Fruit fly (Drosophila melanogaster) whole organism, embryonic: ENCODE measurements around the gene Tengl1.

Source experiments
- Aef1 ChIP-seq: fragments of 200-800 bp; sonication (Bioruptor generic); IDR thresholded peaks from 3 replicates; pipeline ENCODE4 v1.3.6; 2022; ENCODE audit warnings: missing biosample characterization, missing genetic modification characterization
- Atf6 ChIP-seq: fragments of 200-800 bp; sonication (Bioruptor generic); IDR thresholded peaks from 2 replicates; pipeline ENCODE4 v1.3.6; 2022; ENCODE audit warnings: missing biosample characterization, missing genetic modification characterization
- CG10462 ChIP-seq: fragments of 200-800 bp; sonication (Bioruptor generic); optimal IDR thresholded peaks from 2 replicates; lab custom pipeline; 2016; ENCODE audit warnings: missing biosample characterization, missing genetic modification characterization
- CG12155 ChIP-seq: fragments of 200-800 bp; sonication (Bioruptor generic); optimal IDR thresholded peaks from 3 replicates; lab custom pipeline; 2016; ENCODE audit warnings: missing biosample characterization, missing genetic modification characterization
- CG13296 ChIP-seq: fragments of 200-800 bp; sonication (Bioruptor generic); optimal IDR thresholded peaks from 3 replicates; lab custom pipeline; 2018; ENCODE audit warnings: missing biosample characterization, mild to moderate bottlenecking, missing genetic modification characterization
- CG16779 ChIP-seq: fragments of 200-800 bp; sonication (Bioruptor generic); IDR thresholded peaks from 2 replicates; pipeline ENCODE4 v1.3.6; 2022; ENCODE audit warnings: missing biosample characterization, missing genetic modification characterization
- CG17802 ChIP-seq: fragments of 200-800 bp; sonication (Bioruptor generic); optimal IDR thresholded peaks from 2 replicates; lab custom pipeline; 2018; ENCODE audit warnings: missing biosample characterization, mild to moderate bottlenecking, missing genetic modification characterization, moderate library complexity
- CG1792 ChIP-seq: fragments of 200-800 bp; sonication (Bioruptor generic); optimal IDR thresholded peaks from 2 replicates; lab custom pipeline; 2016; ENCODE audit warnings: missing biosample characterization, missing genetic modification characterization
- CG2120 ChIP-seq: fragments of 200-800 bp; sonication (Bioruptor generic); optimal IDR thresholded peaks from 3 replicates; lab custom pipeline; 2016; ENCODE audit warnings: missing biosample characterization, missing genetic modification characterization
- CG2712 ChIP-seq: fragments of 200-800 bp; optimal IDR thresholded peaks from 3 replicates; lab custom pipeline; 2019; ENCODE audit warnings: missing biosample characterization, mild to moderate bottlenecking, missing genetic modification characterization, moderate library complexity
- CG31224 ChIP-seq: fragments of 200-800 bp; sonication (Bioruptor generic); IDR thresholded peaks from 2 replicates; pipeline ENCODE4 v1.3.6; 2022; ENCODE audit warnings: missing biosample characterization, missing genetic modification characterization
- CG3281 ChIP-seq: fragments of 200-800 bp; sonication (Bioruptor generic); optimal IDR thresholded peaks from 3 replicates; lab custom pipeline; 2017; ENCODE audit warnings: missing biosample characterization, mild to moderate bottlenecking, missing genetic modification characterization
- CG33213 ChIP-seq: fragments of 200-800 bp; sonication (Bioruptor generic); optimal IDR thresholded peaks from 3 replicates; lab custom pipeline; 2016; ENCODE audit warnings: missing biosample characterization, missing genetic modification characterization
- CG4820 ChIP-seq: fragments of 200-800 bp; sonication (Bioruptor generic); optimal IDR thresholded peaks from 3 replicates; lab custom pipeline; 2016; ENCODE audit warnings: missing biosample characterization, missing genetic modification characterization
- CG5245 ChIP-seq: fragments of 200-800 bp; sonication (Bioruptor generic); optimal IDR thresholded peaks from 3 replicates; lab custom pipeline; 2016; ENCODE audit warnings: missing biosample characterization, missing genetic modification characterization
- CG6683 ChIP-seq: fragments of 200-800 bp; sonication (Bioruptor generic); optimal IDR thresholded peaks from 2 replicates; lab custom pipeline; 2017; ENCODE audit warnings: missing biosample characterization, mild to moderate bottlenecking, missing genetic modification characterization, missing genetic modification reagents
- CG8359 ChIP-seq: fragments of 200-800 bp; sonication (Bioruptor generic); optimal IDR thresholded peaks from 2 replicates; lab custom pipeline; 2017; ENCODE audit warnings: missing biosample characterization, mild to moderate bottlenecking, missing genetic modification characterization, borderline replicate concordance
- CG8924 ChIP-seq: fragments of 200-800 bp; optimal IDR thresholded peaks from 3 replicates; lab custom pipeline; 2019; ENCODE audit warnings: missing biosample characterization, mild to moderate bottlenecking, missing genetic modification characterization, moderate library complexity
- CG9215 ChIP-seq: fragments of 200-800 bp; sonication (Bioruptor generic); IDR thresholded peaks from 2 replicates; pipeline ENCODE4 v1.3.6; 2022; ENCODE audit warnings: missing biosample characterization, missing genetic modification characterization
- Camta ChIP-seq: fragments of 200-800 bp; sonication (Bioruptor generic); optimal IDR thresholded peaks from 2 replicates; lab custom pipeline; 2016; ENCODE audit warnings: missing biosample characterization, missing genetic modification characterization
- Dip3 ChIP-seq: fragments of 200-800 bp; sonication (Bioruptor generic); optimal IDR thresholded peaks from 3 replicates; lab custom pipeline; 2016; ENCODE audit warnings: missing biosample characterization, missing genetic modification characterization
- Elba2 ChIP-seq: fragments of 200-800 bp; sonication (Bioruptor generic); optimal IDR thresholded peaks from 3 replicates; lab custom pipeline; 2016; ENCODE audit warnings: missing biosample characterization, missing genetic modification characterization
- Hr78 ChIP-seq, 2 experiments: fragments of 200-800 bp in 1 of 2; fragments of >200 bp in 1 of 2; sonication (Bioruptor generic) in 1 of 2; optimal IDR thresholded peaks; 2 replicates each; lab custom pipeline; 2017 to 2019; ENCODE audit warnings: missing biosample characterization in 2 of 2, missing genetic modification characterization in 2 of 2, mild to moderate bottlenecking in 1 of 2, moderate library complexity in 1 of 2
- Kr ChIP-seq: fragments of 200-800 bp; sonication (Bioruptor generic); optimal IDR thresholded peaks from 2 replicates; lab custom pipeline; 2017; ENCODE audit warnings: missing biosample characterization, mild to moderate bottlenecking, missing genetic modification characterization
- Lhr ChIP-seq: fragments of 200-800 bp; sonication (Bioruptor generic); optimal IDR thresholded peaks from 3 replicates; lab custom pipeline; 2017; ENCODE audit warnings: mild to moderate bottlenecking, missing biosample characterization, missing genetic modification reagents, missing genetic modification characterization
- NFAT ChIP-seq: fragments of 200-800 bp; sonication (Bioruptor generic); IDR thresholded peaks from 2 replicates; pipeline ENCODE4 v1.3.6; 2022; ENCODE audit warnings: missing biosample characterization, missing genetic modification characterization
- NK7.1 ChIP-seq: fragments of 200-800 bp; sonication (Bioruptor generic); optimal IDR thresholded peaks from 3 replicates; lab custom pipeline; 2016; ENCODE audit warnings: missing biosample characterization, missing genetic modification characterization
- Oli ChIP-seq: fragments of 200-800 bp; sonication (Bioruptor generic); optimal IDR thresholded peaks from 2 replicates; lab custom pipeline; 2018; ENCODE audit warnings: missing biosample characterization, mild to moderate bottlenecking, missing genetic modification characterization, moderate library complexity
- Opbp ChIP-seq: fragments of 200-800 bp; sonication (Bioruptor generic); IDR thresholded peaks from 3 replicates; pipeline ENCODE4 v1.3.6; 2022; ENCODE audit warnings: missing biosample characterization, missing genetic modification characterization; ENCODE audit not compliant: partially characterized antibody
- Ravus ChIP-seq: fragments of 200-800 bp; sonication (Bioruptor generic); IDR thresholded peaks from 2 replicates; pipeline ENCODE4 v1.3.6; 2022; ENCODE audit warnings: missing biosample characterization, missing genetic modification characterization
- Sin3A ChIP-seq: fragments of >200 bp; optimal IDR thresholded peaks from 2 replicates; lab custom pipeline; 2018
- Stat92E ChIP-seq, 3 experiments: fragments of >200 bp in 2 of 3; fragments of 200-800 bp in 1 of 3; sonication (Bioruptor generic) in 1 of 3; optimal IDR thresholded peaks; 2 replicates each; lab custom pipeline; 2017 to 2019; ENCODE audit warnings: missing biosample characterization in 3 of 3, missing genetic modification characterization in 3 of 3, mild to moderate bottlenecking in 1 of 3, moderate library complexity in 1 of 3
- ap ChIP-seq: fragments of 200-800 bp; sonication (Bioruptor generic); IDR thresholded peaks from 2 replicates; pipeline ENCODE4 v1.3.6; 2022; ENCODE audit warnings: missing biosample characterization, missing genetic modification characterization
- ara ChIP-seq: fragments of 200-800 bp; sonication (Bioruptor generic); IDR thresholded peaks from 2 replicates; pipeline ENCODE4 v1.3.6; 2022; ENCODE audit warnings: missing biosample characterization, missing genetic modification characterization
- caup ChIP-seq: fragments of 200-800 bp; sonication (Bioruptor generic); optimal IDR thresholded peaks from 3 replicates; lab custom pipeline; 2017; ENCODE audit warnings: missing biosample characterization, mild to moderate bottlenecking, missing genetic modification characterization, moderate library complexity; ENCODE audit not compliant: severe bottlenecking
- cwo ChIP-seq: fragments of 200-800 bp; sonication (Bioruptor generic); optimal IDR thresholded peaks from 3 replicates; lab custom pipeline; 2017; ENCODE audit warnings: missing biosample characterization, missing genetic modification characterization, mild to moderate bottlenecking, moderate library complexity, missing genetic modification reagents
- fd3F ChIP-seq: fragments of 200-800 bp; sonication (Bioruptor generic); optimal IDR thresholded peaks from 2 replicates; lab custom pipeline; 2018; ENCODE audit warnings: missing biosample characterization, mild to moderate bottlenecking, missing genetic modification characterization, moderate library complexity
- fd64A ChIP-seq: fragments of 200-800 bp; sonication (Bioruptor generic); optimal IDR thresholded peaks from 3 replicates; lab custom pipeline; 2018; ENCODE audit warnings: missing biosample characterization, mild to moderate bottlenecking, missing genetic modification characterization
- gcm ChIP-seq: fragments of 200-800 bp; sonication (Bioruptor generic); optimal IDR thresholded peaks from 2 replicates; lab custom pipeline; 2019; ENCODE audit warnings: missing biosample characterization, mild to moderate bottlenecking, missing genetic modification characterization, moderate library complexity
- odd ChIP-seq: fragments of 200-800 bp; sonication (Bioruptor generic); optimal IDR thresholded peaks from 2 replicates; lab custom pipeline; 2017; ENCODE audit warnings: missing biosample characterization, mild to moderate bottlenecking, missing genetic modification characterization
- org-1 ChIP-seq: fragments of 200-800 bp; sonication (Bioruptor generic); optimal IDR thresholded peaks from 2 replicates; lab custom pipeline; 2017; ENCODE audit warnings: missing biosample characterization, missing genetic modification characterization
- pan ChIP-seq, 4 experiments: fragments of >200 bp in 3 of 4; fragments of 200-800 bp in 1 of 4; sonication (Bioruptor generic) in 1 of 4; optimal IDR thresholded peaks in 3 of 4; IDR thresholded peaks in 1 of 4; 2 replicates each; pipeline versions ENCODE4 v1.3.6 to Lab custom; 2017 to 2022; ENCODE audit warnings: missing biosample characterization in 2 of 4, missing genetic modification characterization in 2 of 4, mixed read lengths in 1 of 4
- pfk ChIP-seq: fragments of 200-800 bp; sonication (Bioruptor generic); optimal IDR thresholded peaks from 2 replicates; lab custom pipeline; 2018; ENCODE audit warnings: missing biosample characterization, mild to moderate bottlenecking, missing genetic modification characterization, moderate library complexity
- repo ChIP-seq: fragments of 200-800 bp; sonication (Bioruptor generic); optimal IDR thresholded peaks from 2 replicates; lab custom pipeline; 2016; ENCODE audit warnings: missing biosample characterization, missing genetic modification characterization
- rib ChIP-seq: fragments of 200-800 bp; sonication (Bioruptor generic); IDR thresholded peaks from 2 replicates; pipeline ENCODE4 v1.3.6; 2022; ENCODE audit warnings: missing biosample characterization, missing genetic modification characterization
- sc ChIP-seq, 3 experiments: fragments of >200 bp in 2 of 3; fragments of 200-800 bp in 1 of 3; sonication (Bioruptor generic) in 1 of 3; optimal IDR thresholded peaks; 2 replicates in 2 of 3; 3 replicates in 1 of 3; lab custom pipeline; 2017; ENCODE audit warnings: mild to moderate bottlenecking in 1 of 3, missing biosample characterization in 1 of 3, missing genetic modification characterization in 1 of 3, missing genetic modification reagents in 1 of 3
- shn ChIP-seq: fragments of 200-800 bp; sonication (Bioruptor generic); optimal IDR thresholded peaks from 3 replicates; lab custom pipeline; 2016; ENCODE audit warnings: missing biosample characterization, missing genetic modification characterization
- stc ChIP-seq: fragments of 200-800 bp; sonication (Bioruptor generic); IDR thresholded peaks from 2 replicates; pipeline ENCODE4 v1.3.6; 2022; ENCODE audit warnings: missing biosample characterization, missing genetic modification characterization
- usp ChIP-seq: fragments of >200 bp; optimal IDR thresholded peaks from 2 replicates; lab custom pipeline; 2017; ENCODE audit warnings: missing biosample characterization, missing genetic modification characterization
- wdn ChIP-seq: fragments of 200-800 bp; sonication (Bioruptor generic); IDR thresholded peaks from 2 replicates; pipeline ENCODE4 v1.3.6; 2022; ENCODE audit warnings: missing biosample characterization, missing genetic modification characterization

Gene Tengl1

DNA sequence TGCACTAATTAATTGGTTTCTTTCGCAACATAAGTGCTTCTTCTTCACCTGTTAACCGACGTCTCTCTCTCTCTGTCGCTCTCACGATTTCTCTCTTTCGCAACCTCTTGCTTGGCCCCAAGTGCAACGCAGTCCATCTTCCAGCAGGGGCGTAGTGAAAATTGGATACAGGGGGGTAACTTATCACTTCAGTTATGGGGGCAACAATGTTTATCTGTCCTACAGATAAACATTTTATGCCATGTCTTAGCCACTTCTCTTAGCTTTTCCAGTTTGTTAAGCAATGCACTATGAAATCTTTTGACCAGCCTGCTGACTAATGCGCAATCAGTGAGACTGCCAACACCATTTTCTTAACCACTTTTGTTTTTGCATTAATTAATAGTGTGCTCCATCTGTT, 13.1 kb downstream of the Tengl1 start (continued):
- TF ChIP-seq NK7.1 (GFP tag; lab: Kevin White, UChicago) (no peak), ap (peak; percentile 54), usp (GFP tag; lab: Kevin White, UChicago) (no peak), stc (GFP tag; lab: Robert Waterston, UW) (peak; percentile 72; the same call in 1 of the 2 replicates), fd64A (GFP tag; lab: Kevin White, UChicago) (no peak), CG9215 (GFP tag; lab: Robert Waterston, UW) (no peak), Sin3A (lab: Kevin White, UChicago) (no peak), Oli (tag; lab: Kevin White, UChicago) (peak; percentile 64), Kr (GFP tag; lab: Kevin White, UChicago) (no peak), CG17802 (tag; lab: Kevin White, UChicago) (no peak), rib (GFP tag; lab: Robert Waterston, UW) (no peak), fd3F (GFP tag; lab: Kevin White, UChicago) (no peak), CG2120 (GFP tag; lab: Kevin White, UChicago) (peak; percentile 45), ara (GFP tag; lab: Robert Waterston, UW) (peak; percentile 71), CG31224 (GFP tag; lab: Robert Waterston, UW) (no peak), CG10462 (GFP tag; lab: Kevin White, UChicago) (no peak), shn (GFP tag; lab: Kevin White, UChicago) (peak; percentile 34), CG6683 (GFP tag; lab: Kevin White, UChicago) (no peak), CG33213 (GFP tag; lab: Kevin White, UChicago) (no peak), Elba2 (GFP tag; lab: Kevin White, UChicago) (no peak), pfk (no peak), Aef1 (GFP tag; lab: Robert Waterston, UW) (peak; percentile 36; the same call in 2 of the 3 replicates), repo (GFP tag; lab: Kevin White, UChicago) (no peak), CG12155 (no peak), org-1 (GFP tag; lab: Kevin White, UChicago) (peak; percentile 5), NFAT (GFP tag; lab: Robert Waterston, UW) (no peak), sc (optimal IDR thresholded peaks at IDR 0.05; lab: Kevin White, UChicago) (no peak), sc (GFP tag; optimal IDR thresholded peaks at IDR 0.05; lab: Kevin White, UChicago) (no peak), Hr78 (GFP tag; optimal IDR thresholded peaks at IDR 0.05; lab: Kevin White, UChicago) (peak in 1 of 2 experiments; percentile 37), Stat92E (GFP tag; optimal IDR thresholded peaks at IDR 0.05; lab: Kevin White, UChicago) (no peak), wdn (GFP tag; lab: Robert Waterston, UW) (no peak), Camta (no peak), caup (GFP tag; lab: Kevin White, UChicago) (no peak), CG5245 (GFP tag; lab: Kevin White, UChicago) (no peak), CG13296 (GFP tag; lab: Kevin White, UChicago) (peak; percentile 41), cwo (peak; percentile 11), CG1792 (GFP tag; lab: Kevin White, UChicago) (no peak), CG8359 (GFP tag; lab: Kevin White, UChicago) (no peak), Ravus (GFP tag; lab: Robert Waterston, UW) (no peak), Opbp (no peak), Lhr (GFP tag; lab: Kevin White, UChicago) (no peak), gcm (GFP tag; lab: Kevin White, UChicago) (peak; percentile 46), Dip3 (GFP tag; lab: Kevin White, UChicago) (no peak), CG8924 (tag; lab: Kevin White, UChicago) (peak; percentile 14), pan (optimal IDR thresholded peaks at IDR 0.05; lab: Kevin White, UChicago) (no peak), pan (GFP tag; optimal IDR thresholded peaks at IDR 0.05 in 1 of 2, IDR thresholded peaks at IDR 0.05 in 1 of 2) (peak in 1 of 2 experiments; percentile 63), odd (GFP tag; lab: Kevin White, UChicago) (peak; percentile 43), CG16779 (GFP tag; lab: Robert Waterston, UW) (no peak), CG4820 (GFP tag; lab: Kevin White, UChicago) (no peak), CG2712 (tag; lab: Kevin White, UChicago) (peak; percentile 30), CG3281 (GFP tag; lab: Kevin White, UChicago) (peak; percentile 13), Atf6 (GFP tag; lab: Robert Waterston, UW) (peak; percentile 55)
